Fruit fly (Drosophila melanogaster) whole organism, embryonic: ENCODE results near the gene CG5913.

Experiments
- ATbp ChIP-seq: fragments of 200-800 bp; sonication (Bioruptor generic); optimal IDR thresholded peaks from 2 replicates; lab custom pipeline; 2017; ENCODE audit warnings: missing biosample characterization, mild to moderate bottlenecking, missing genetic modification characterization, missing genetic modification reagents
- Adf1 ChIP-seq: fragments of 200-800 bp; sonication (Bioruptor generic); IDR thresholded peaks from 2 replicates; pipeline ENCODE4 v1.3.6; 2022; ENCODE audit warnings: missing biosample characterization, missing genetic modification characterization
- C15 ChIP-seq: fragments of 200-800 bp; sonication (Bioruptor generic); IDR thresholded peaks from 3 replicates; pipeline ENCODE4 v1.3.6; 2022; ENCODE audit warnings: missing biosample characterization, missing genetic modification characterization
- CG11456 ChIP-seq: fragments of 200-800 bp; sonication (Bioruptor generic); IDR thresholded peaks from 3 replicates; pipeline ENCODE4 v1.3.6; 2022; ENCODE audit warnings: missing biosample characterization, missing genetic modification characterization
- CG12236 ChIP-seq: fragments of 200-800 bp; sonication (Bioruptor generic); optimal IDR thresholded peaks from 2 replicates; lab custom pipeline; 2016; ENCODE audit warnings: missing biosample characterization, missing genetic modification characterization
- CG12299 ChIP-seq: fragments of 200-800 bp; sonication (Bioruptor generic); optimal IDR thresholded peaks from 2 replicates; lab custom pipeline; 2018; ENCODE audit warnings: missing biosample characterization, mild to moderate bottlenecking, missing genetic modification characterization
- CG13287 ChIP-seq: fragments of 200-800 bp; sonication (Bioruptor generic); IDR thresholded peaks from 2 replicates; pipeline ENCODE4 v1.3.6; 2022; ENCODE audit warnings: missing biosample characterization, missing genetic modification characterization; ENCODE audit not compliant: partially characterized antibody
- CG14860 ChIP-seq: fragments of 200-800 bp; sonication (Bioruptor generic); IDR thresholded peaks from 3 replicates; pipeline ENCODE4 v1.3.6; 2022; ENCODE audit warnings: missing biosample characterization, missing genetic modification characterization; ENCODE audit not compliant: partially characterized antibody
- CG17385 ChIP-seq: fragments of 200-800 bp; sonication (Bioruptor generic); optimal IDR thresholded peaks from 3 replicates; lab custom pipeline; 2018; ENCODE audit warnings: missing biosample characterization, mild to moderate bottlenecking, missing genetic modification characterization
- CG1792 ChIP-seq: fragments of 200-800 bp; sonication (Bioruptor generic); optimal IDR thresholded peaks from 2 replicates; lab custom pipeline; 2016; ENCODE audit warnings: missing biosample characterization, missing genetic modification characterization
- CG18476 ChIP-seq: fragments of 200-800 bp; sonication (Bioruptor generic); optimal IDR thresholded peaks from 2 replicates; lab custom pipeline; 2016; ENCODE audit warnings: missing biosample characterization, mild to moderate bottlenecking, missing genetic modification characterization
- CG2889 ChIP-seq: fragments of 200-800 bp; sonication (Bioruptor generic); IDR thresholded peaks from 3 replicates; pipeline ENCODE4 v1.3.6; 2022; ENCODE audit warnings: missing biosample characterization, missing genetic modification characterization
- CG3065 ChIP-seq: fragments of 200-800 bp; sonication (Bioruptor generic); optimal IDR thresholded peaks from 2 replicates; lab custom pipeline; 2016; ENCODE audit warnings: missing biosample characterization, missing genetic modification characterization
- CG33557 ChIP-seq: fragments of 200-800 bp; sonication (Bioruptor generic); optimal IDR thresholded peaks from 2 replicates; lab custom pipeline; 2019; ENCODE audit warnings: missing biosample characterization, mild to moderate bottlenecking, missing genetic modification characterization, moderate library complexity
- CG4360 ChIP-seq: fragments of 200-800 bp; sonication (Bioruptor generic); IDR thresholded peaks from 2 replicates; pipeline ENCODE4 v1.3.6; 2022; ENCODE audit warnings: missing biosample characterization, missing genetic modification characterization
- CG7987 ChIP-seq: fragments of 200-800 bp; sonication (Bioruptor generic); optimal IDR thresholded peaks from 2 replicates; lab custom pipeline; 2018; ENCODE audit warnings: missing biosample characterization, mild to moderate bottlenecking, missing genetic modification characterization, moderate library complexity
- CkIIα-i1 ChIP-seq: fragments of 200-800 bp; sonication (Bioruptor generic); IDR thresholded peaks from 2 replicates; pipeline ENCODE4 v1.3.6; 2022; ENCODE audit warnings: missing biosample characterization, missing genetic modification characterization
- Doc2 ChIP-seq: fragments of 200-800 bp; sonication (Bioruptor generic); IDR thresholded peaks from 2 replicates; pipeline ENCODE4 v1.3.6; 2022; ENCODE audit warnings: missing biosample characterization, missing genetic modification characterization
- Fer2 ChIP-seq: fragments of 200-800 bp; sonication (Bioruptor generic); optimal IDR thresholded peaks from 2 replicates; lab custom pipeline; 2018; ENCODE audit warnings: missing biosample characterization, mild to moderate bottlenecking, missing genetic modification characterization, moderate library complexity
- HLH3B ChIP-seq: fragments of 200-800 bp; sonication (Bioruptor generic); IDR thresholded peaks from 2 replicates; pipeline ENCODE4 v1.3.6; 2022; ENCODE audit warnings: missing biosample characterization, missing genetic modification characterization
- HLH4C ChIP-seq: fragments of 200-800 bp; sonication (Bioruptor generic); IDR thresholded peaks from 3 replicates; pipeline ENCODE4 v1.3.6; 2022; ENCODE audit warnings: missing biosample characterization, missing genetic modification characterization; ENCODE audit not compliant: partially characterized antibody
- Hr3 ChIP-seq: fragments of 200-800 bp; sonication (Bioruptor generic); optimal IDR thresholded peaks from 3 replicates; lab custom pipeline; 2016; ENCODE audit warnings: missing biosample characterization, missing genetic modification characterization
- Lhr ChIP-seq: fragments of 200-800 bp; sonication (Bioruptor generic); optimal IDR thresholded peaks from 3 replicates; lab custom pipeline; 2017; ENCODE audit warnings: mild to moderate bottlenecking, missing biosample characterization, missing genetic modification reagents, missing genetic modification characterization
- PHDP ChIP-seq: fragments of 200-800 bp; sonication (Bioruptor generic); optimal IDR thresholded peaks from 3 replicates; lab custom pipeline; 2018; ENCODE audit warnings: missing biosample characterization, mild to moderate bottlenecking, missing genetic modification characterization, moderate library complexity
- Rfx ChIP-seq: fragments of 200-800 bp; sonication (Bioruptor generic); IDR thresholded peaks from 2 replicates; pipeline ENCODE4 v1.3.6; 2022; ENCODE audit warnings: missing biosample characterization, missing genetic modification characterization
- Side ChIP-seq: fragments of 200-800 bp; sonication (Bioruptor generic); optimal IDR thresholded peaks from 2 replicates; lab custom pipeline; 2016; ENCODE audit warnings: missing biosample characterization, missing genetic modification characterization
- amos ChIP-seq: fragments of 200-800 bp; sonication (Bioruptor generic); IDR thresholded peaks from 2 replicates; pipeline ENCODE4 v1.3.6; 2022; ENCODE audit warnings: missing biosample characterization, missing genetic modification characterization; ENCODE audit not compliant: partially characterized antibody
- ara ChIP-seq: fragments of 200-800 bp; sonication (Bioruptor generic); IDR thresholded peaks from 2 replicates; pipeline ENCODE4 v1.3.6; 2022; ENCODE audit warnings: missing biosample characterization, missing genetic modification characterization
- bigmax ChIP-seq: fragments of 200-800 bp; sonication (Bioruptor generic); optimal IDR thresholded peaks from 2 replicates; lab custom pipeline; 2018; ENCODE audit warnings: missing biosample characterization, mild to moderate bottlenecking, missing genetic modification characterization
- cad ChIP-seq: fragments of >200 bp; optimal IDR thresholded peaks from 2 replicates; lab custom pipeline; 2017; ENCODE audit warnings: missing biosample characterization, missing genetic modification characterization
- cato ChIP-seq: fragments of 200-800 bp; sonication (Bioruptor generic); optimal IDR thresholded peaks from 2 replicates; lab custom pipeline; 2016; ENCODE audit warnings: missing biosample characterization, missing genetic modification characterization, borderline replicate concordance
- dati ChIP-seq: fragments of 200-800 bp; sonication (Bioruptor generic); IDR thresholded peaks from 2 replicates; pipeline ENCODE4 v1.3.6; 2022; ENCODE audit warnings: missing biosample characterization, missing genetic modification characterization
- disco-r ChIP-seq: fragments of 200-800 bp; sonication (Bioruptor generic); optimal IDR thresholded peaks from 2 replicates; lab custom pipeline; 2016; ENCODE audit warnings: missing biosample characterization, missing genetic modification characterization
- dysf ChIP-seq: fragments of 200-800 bp; sonication (Bioruptor generic); IDR thresholded peaks from 3 replicates; pipeline ENCODE4 v1.3.6; 2022; ENCODE audit warnings: missing biosample characterization, missing genetic modification characterization
- eve ChIP-seq, 2 experiments: fragments of >200 bp; optimal IDR thresholded peaks; 2 replicates each; lab custom pipeline; 2017; ENCODE audit warnings: missing biosample characterization in 2 of 2, missing genetic modification characterization in 2 of 2
- fu2 ChIP-seq: fragments of 200-800 bp; sonication (Bioruptor generic); optimal IDR thresholded peaks from 2 replicates; lab custom pipeline; 2016; ENCODE audit warnings: missing biosample characterization, missing genetic modification characterization
- gem ChIP-seq: fragments of 200-800 bp; sonication (Bioruptor generic); optimal IDR thresholded peaks from 2 replicates; lab custom pipeline; 2019; ENCODE audit warnings: missing biosample characterization, mild to moderate bottlenecking, missing genetic modification characterization, moderate library complexity
- gro ChIP-seq: fragments of 200-800 bp; sonication (Bioruptor generic); optimal IDR thresholded peaks from 2 replicates; lab custom pipeline; 2016; ENCODE audit warnings: missing biosample characterization, missing genetic modification characterization
- lmd ChIP-seq: fragments of 200-800 bp; sonication (Bioruptor generic); IDR thresholded peaks from 2 replicates; pipeline ENCODE4 v1.3.6; 2022; ENCODE audit warnings: missing biosample characterization, missing genetic modification characterization
- nau ChIP-seq: fragments of 200-800 bp; sonication (Bioruptor generic); optimal IDR thresholded peaks from 3 replicates; lab custom pipeline; 2017; ENCODE audit warnings: missing biosample characterization, mild to moderate bottlenecking, missing genetic modification characterization, missing genetic modification reagents
- pan ChIP-seq, 4 experiments: fragments of >200 bp in 3 of 4; fragments of 200-800 bp in 1 of 4; sonication (Bioruptor generic) in 1 of 4; optimal IDR thresholded peaks in 3 of 4; IDR thresholded peaks in 1 of 4; 2 replicates each; pipeline versions ENCODE4 v1.3.6 to Lab custom; 2017 to 2022; ENCODE audit warnings: missing biosample characterization in 2 of 4, missing genetic modification characterization in 2 of 4, mixed read lengths in 1 of 4
- repo ChIP-seq: fragments of 200-800 bp; sonication (Bioruptor generic); optimal IDR thresholded peaks from 2 replicates; lab custom pipeline; 2016; ENCODE audit warnings: missing biosample characterization, missing genetic modification characterization
- row ChIP-seq: fragments of 200-800 bp; sonication (Bioruptor generic); IDR thresholded peaks from 3 replicates; pipeline ENCODE4 v1.3.6; 2022; ENCODE audit warnings: missing biosample characterization, missing genetic modification characterization
- sens ChIP-seq: fragments of 200-800 bp; sonication (Bioruptor generic); peaks from one replicate; lab custom pipeline; 2016; ENCODE audit warnings: missing biosample characterization, missing genetic modification characterization
- sisA ChIP-seq: fragments of 200-800 bp; sonication (Bioruptor generic); IDR thresholded peaks from 2 replicates; pipeline ENCODE4 v1.3.6; 2022; ENCODE audit warnings: missing biosample characterization, missing genetic modification characterization
- tio ChIP-seq: fragments of 200-800 bp; sonication (Bioruptor generic); optimal IDR thresholded peaks from 2 replicates; lab custom pipeline; 2017; ENCODE audit warnings: missing biosample characterization, missing genetic modification characterization, inconsistent platforms
- trh ChIP-seq: fragments of 200-800 bp; sonication (Bioruptor generic); optimal IDR thresholded peaks from 2 replicates; lab custom pipeline; 2016; ENCODE audit warnings: missing biosample characterization, missing genetic modification characterization
- unc-4 ChIP-seq: fragments of 200-800 bp; sonication (Bioruptor generic); IDR thresholded peaks from 2 replicates; pipeline ENCODE4 v1.3.6; 2022; ENCODE audit warnings: missing biosample characterization, missing genetic modification characterization; ENCODE audit not compliant: partially characterized antibody
- zf30C ChIP-seq: fragments of 200-800 bp; sonication (Bioruptor generic); optimal IDR thresholded peaks from 3 replicates; lab custom pipeline; 2018; ENCODE audit warnings: missing biosample characterization, mild to moderate bottlenecking, missing genetic modification characterization

The CG5913 gene

DNA sequence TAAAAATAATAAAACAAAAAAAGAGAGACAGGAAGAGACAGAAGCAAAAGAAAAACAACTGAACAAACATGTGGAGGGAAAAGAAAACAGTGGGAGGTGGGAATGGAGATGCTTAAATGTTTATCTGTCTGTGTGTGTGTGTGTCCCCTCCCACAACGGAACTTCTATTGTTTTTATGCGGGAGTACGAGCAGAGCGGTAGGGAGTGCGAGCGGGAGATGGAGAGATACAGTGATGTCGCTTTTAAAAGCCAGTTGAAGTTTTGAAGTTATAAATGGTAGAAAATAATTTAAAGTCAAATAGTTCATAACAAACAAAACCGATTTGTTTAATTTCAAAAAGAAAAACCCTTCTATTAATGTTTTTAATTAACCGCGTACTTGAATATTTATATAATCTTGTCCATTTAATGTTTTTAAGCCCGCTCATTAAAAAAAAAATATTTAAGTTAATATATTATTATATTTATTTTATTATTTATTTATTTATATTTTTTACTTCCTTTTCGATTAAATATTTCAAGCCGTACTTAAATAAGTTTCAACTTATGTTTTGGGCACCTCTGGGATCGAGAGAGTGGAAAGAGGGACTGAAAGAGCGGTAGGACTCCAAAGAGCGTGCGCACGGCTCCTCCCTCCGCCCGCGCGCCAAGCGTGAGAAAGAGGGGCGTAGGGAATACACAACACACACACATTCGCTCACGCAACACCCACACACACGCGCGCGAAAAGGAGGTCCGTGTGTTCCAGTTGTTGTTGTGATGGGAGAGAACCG lies 12.9 kb upstream of the CG5913 start (continued):
- no peak for TF ChIP-seq eve (GFP tag; optimal IDR thresholded peaks at IDR 0.05; lab: Kevin White, UChicago)
- no peak for TF ChIP-seq HLH4C (GFP tag; lab: Robert Waterston, UW)
- no peak for TF ChIP-seq CG1792 (GFP tag; lab: Kevin White, UChicago)
- peak; percentile 99 for TF ChIP-seq CG4360 (GFP tag; lab: Robert Waterston, UW)
- TF ChIP-seq Fer2 (tag; lab: Kevin White, UChicago) = no peak
- TF ChIP-seq PHDP (tag; lab: Kevin White, UChicago) = peak; percentile 49
- peak; percentile 49; the same call in 1 of the 3 replicates for TF ChIP-seq dysf (GFP tag; lab: Robert Waterston, UW)
- TF ChIP-seq fu2 (GFP tag; lab: Kevin White, UChicago) = no peak
- peak; percentile 37 for TF ChIP-seq sens (GFP tag; lab: Kevin White, UChicago)
- TF ChIP-seq CG33557 = peak; percentile 24
- TF ChIP-seq Rfx (GFP tag; lab: Robert Waterston, UW) = peak; percentile 26; the same call in 1 of the 2 replicates
- no peak for TF ChIP-seq pan (optimal IDR thresholded peaks at IDR 0.05; lab: Kevin White, UChicago)
- TF ChIP-seq pan (GFP tag; optimal IDR thresholded peaks at IDR 0.05 in 1 of 2, IDR thresholded peaks at IDR 0.05 in 1 of 2) = no peak
- TF ChIP-seq CG11456 = no peak
- no peak for TF ChIP-seq CG3065 (GFP tag; lab: Kevin White, UChicago)
- TF ChIP-seq trh (GFP tag; lab: Kevin White, UChicago) = no peak
- TF ChIP-seq CG12299 = no peak
- peak; percentile 71 for TF ChIP-seq row (GFP tag; lab: Robert Waterston, UW)
- TF ChIP-seq tio (GFP tag; lab: Kevin White, UChicago) = no peak
- TF ChIP-seq CG14860 = no peak
- peak; percentile 30 for TF ChIP-seq cato (GFP tag; lab: Kevin White, UChicago)
- peak; percentile 4 for TF ChIP-seq CG18476 (GFP tag; lab: Kevin White, UChicago)
- TF ChIP-seq CG17385 = peak; percentile 54
- TF ChIP-seq amos = no peak
- TF ChIP-seq C15 = no peak
- no peak for TF ChIP-seq Adf1 (GFP tag; lab: Robert Waterston, UW)
- TF ChIP-seq bigmax (GFP tag; lab: Kevin White, UChicago) = no peak
- TF ChIP-seq ara (GFP tag; lab: Robert Waterston, UW) = no peak
- TF ChIP-seq dati (GFP tag; lab: Robert Waterston, UW) = no peak
- no peak for TF ChIP-seq unc-4 (GFP tag; lab: Robert Waterston, UW)
- TF ChIP-seq zf30C (GFP tag; lab: Kevin White, UChicago) = no peak
- TF ChIP-seq repo (GFP tag; lab: Kevin White, UChicago) = peak; percentile 19
- TF ChIP-seq CkIIα-i1 (GFP tag; lab: Robert Waterston, UW) = no peak
- no peak for TF ChIP-seq CG12236 (GFP tag; lab: Kevin White, UChicago)
- TF ChIP-seq Doc2 (GFP tag; lab: Robert Waterston, UW) = no peak
- TF ChIP-seq gem (tag; lab: Kevin White, UChicago) = peak; percentile 81
- TF ChIP-seq ATbp (GFP tag; lab: Kevin White, UChicago) = peak; percentile 21
- no peak for TF ChIP-seq Lhr (GFP tag; lab: Kevin White, UChicago)
- no peak for TF ChIP-seq Side (GFP tag; lab: Kevin White, UChicago)
- TF ChIP-seq CG7987 (GFP tag; lab: Kevin White, UChicago) = no peak
- TF ChIP-seq gro (GFP tag; lab: Kevin White, UChicago) = no peak
- TF ChIP-seq nau (GFP tag; lab: Kevin White, UChicago) = no peak
- no peak for TF ChIP-seq cad (GFP tag; lab: Kevin White, UChicago)
- 0 out of 2 replicates have a peak, but pooled peaks have one; percentile 40 for TF ChIP-seq HLH3B (GFP tag; lab: Robert Waterston, UW)
- no peak for TF ChIP-seq CG2889 (GFP tag; lab: Robert Waterston, UW)
- TF ChIP-seq lmd (GFP tag; lab: Robert Waterston, UW) = no peak; the same call in 1 of the 2 replicates
- peak; percentile 30; the same call in 1 of the 2 replicates for TF ChIP-seq sisA (GFP tag; lab: Robert Waterston, UW)
- TF ChIP-seq CG13287 (GFP tag; lab: Robert Waterston, UW) = no peak
- TF ChIP-seq disco-r (GFP tag; lab: Kevin White, UChicago) = no peak
- TF ChIP-seq Hr3 (GFP tag; lab: Kevin White, UChicago) = peak; percentile 68
